Fruit fly (Drosophila melanogaster) whole organism, wandering third instar larva: ENCODE measurements around the gene CG4101.

Experiments used
- CG9705 ChIP-seq: fragments of 200-800 bp; sonication (Bioruptor generic); optimal IDR thresholded peaks from 2 replicates; lab custom pipeline; 2018; ENCODE audit warnings: missing biosample characterization, mild to moderate bottlenecking, missing genetic modification characterization
- Hr78 ChIP-seq: fragments of >200 bp; optimal IDR thresholded peaks from 2 replicates; lab custom pipeline; 2017; ENCODE audit warnings: missing biosample characterization, missing genetic modification characterization
- br ChIP-seq: fragments of 200-800 bp; sonication (Bioruptor generic); optimal IDR thresholded peaks from 2 replicates; lab custom pipeline; 2016; ENCODE audit warnings: missing biosample characterization, missing genetic modification characterization
- lola ChIP-seq: fragments of >200 bp; optimal IDR thresholded peaks from 2 replicates; lab custom pipeline; 2017; ENCODE audit warnings: missing biosample characterization, missing genetic modification characterization
- psq ChIP-seq: fragments of 200-800 bp; sonication (Bioruptor generic); optimal IDR thresholded peaks from 3 replicates; lab custom pipeline; 2017; ENCODE audit warnings: missing biosample characterization, mild to moderate bottlenecking, missing genetic modification characterization, moderate library complexity
- rgr ChIP-seq: fragments of 200-800 bp; sonication (Bioruptor generic); optimal IDR thresholded peaks from 3 replicates; lab custom pipeline; 2016; ENCODE audit warnings: missing biosample characterization, mild to moderate bottlenecking, missing genetic modification characterization
- sv ChIP-seq: fragments of 200-800 bp; sonication (Bioruptor generic); optimal IDR thresholded peaks from 3 replicates; lab custom pipeline; 2016; ENCODE audit warnings: missing biosample characterization, missing genetic modification characterization
- woc ChIP-seq: sonication (Bioruptor generic); optimal IDR thresholded peaks from 2 replicates; lab custom pipeline; 2016; ENCODE audit warnings: missing biosample characterization, mild to moderate bottlenecking, missing genetic modification characterization

DNA sequence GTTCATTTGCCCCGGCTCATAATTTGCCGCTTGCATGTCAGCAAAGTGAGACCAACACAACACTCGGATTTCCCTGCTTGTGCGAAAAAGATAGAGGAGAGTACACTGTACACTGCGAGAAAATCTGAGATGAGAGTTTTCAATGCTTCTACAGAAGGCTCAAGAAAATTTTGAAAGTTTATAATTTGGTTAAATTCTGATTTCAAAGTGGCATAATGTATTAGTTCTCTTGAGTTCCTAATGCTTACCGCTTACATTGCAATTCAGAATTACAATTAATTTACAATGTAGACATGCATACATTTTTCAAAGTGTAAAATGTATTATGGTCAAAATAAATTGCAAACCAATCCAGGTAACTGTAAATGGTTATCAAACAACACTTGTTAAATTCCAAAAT, 30.7 kb downstream of the CG4101 start:
- TF ChIP-seq rgr (GFP tag; lab: Kevin White, UChicago): no peak
- no peak for TF ChIP-seq br (GFP tag; lab: Kevin White, UChicago)
- TF ChIP-seq sv (GFP tag; lab: Kevin White, UChicago): no peak
- TF ChIP-seq psq: no peak
- no peak for TF ChIP-seq CG9705 (GFP tag; lab: Kevin White, UChicago)
- TF ChIP-seq lola (GFP tag; lab: Kevin White, UChicago): no peak
- TF ChIP-seq woc (GFP tag; lab: Kevin White, UChicago): no peak
- no peak for TF ChIP-seq Hr78 (GFP tag; lab: Kevin White, UChicago)
